Worm (Caenorhabditis elegans) whole organism, early embryonic: ENCODE results near the gene F53B1.2.

Experiments used
- ama-1 ChIP-seq: fragments of 150-350 bp; optimal IDR thresholded peaks from 2 replicates; lab custom pipeline; 2014
- tra-4 ChIP-seq: sonication (generic microtip); optimal IDR thresholded peaks from 2 replicates; lab custom pipeline; 2017; ENCODE audit warnings: missing genetic modification characterization, missing compliant biosample characterization

DNA sequence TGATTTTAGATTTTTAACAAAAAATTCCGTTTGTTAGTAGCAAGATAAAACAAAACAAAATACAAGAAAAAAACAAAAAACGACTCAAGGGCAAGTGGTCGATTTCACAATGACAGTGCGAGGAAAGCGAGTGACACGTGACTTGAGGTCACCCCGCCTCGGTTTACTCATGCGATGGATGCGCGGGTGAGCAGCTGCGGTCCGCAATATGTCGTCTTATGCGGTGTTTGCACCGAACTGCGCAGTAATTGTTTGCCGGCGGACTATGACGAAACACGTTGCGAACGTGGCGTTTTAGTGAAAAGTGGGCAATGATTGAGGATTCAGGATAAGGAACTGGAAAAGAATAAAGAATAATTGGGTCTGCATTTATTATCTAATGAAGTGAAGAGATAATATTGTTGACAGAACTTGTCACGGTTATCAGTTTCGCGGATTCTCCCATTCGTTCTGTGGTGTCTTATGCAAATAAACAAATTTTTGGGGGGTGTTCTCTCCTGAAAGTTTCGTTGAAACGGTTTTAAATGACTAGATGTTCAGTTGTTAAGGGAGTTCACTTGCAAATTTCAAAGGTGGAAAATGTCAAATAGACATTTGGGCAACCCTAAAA, 37.3 kb upstream of the F53B1.2 start:
- TF ChIP-seq ama-1 (no peak), tra-4 (tag; lab: Kevin White, UChicago) (no peak)
